Worm (Caenorhabditis elegans): ENCODE measurements around the gene F07A11.5.
A peak's percentile ranks its signal among the peaks of the same experiment; 100 is the strongest.

F07A11.5 gene

DNA sequence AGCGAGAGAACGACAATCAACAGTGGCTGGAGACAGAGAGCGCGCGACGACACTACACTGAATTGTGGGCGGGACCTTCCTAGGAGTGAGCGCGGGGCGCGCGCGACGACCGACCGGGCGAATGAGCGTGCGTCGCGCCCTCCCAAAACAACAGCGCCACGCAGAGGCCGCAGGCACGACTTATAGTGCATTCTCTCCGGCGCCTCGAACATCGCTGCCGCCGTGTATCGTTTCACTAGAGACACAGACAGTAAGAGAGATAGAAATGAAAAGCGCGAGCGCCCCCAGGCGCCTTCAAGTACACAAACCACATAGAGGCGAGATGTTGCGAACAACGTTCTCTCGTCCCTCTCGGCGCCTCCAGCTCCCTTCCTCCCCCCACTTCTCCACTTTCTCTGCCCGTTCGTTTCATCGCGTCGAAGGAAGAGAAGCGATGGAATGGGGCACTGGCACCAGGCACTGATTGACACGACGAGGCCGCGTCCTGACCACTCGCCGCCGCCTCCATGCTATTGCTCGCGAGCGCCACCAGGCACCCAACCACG lies 7.9 kb downstream of the F07A11.5 start (continued):
- no peak for TF ChIP-seq php-3 (GFP tag; IDR thresholded peaks at IDR 0.05)
- peak; percentile 17; the same call in 1 of the 2 replicates for TF ChIP-seq madf-9 (GFP tag; conservative IDR thresholded peaks at IDR 0.05)
- no peak for TF ChIP-seq Y105C5A.15 (GFP tag; IDR thresholded peaks at IDR 0.05)
- TF ChIP-seq lin-1 (GFP tag; IDR thresholded peaks at IDR 0.05): no peak; the same call in 1 of the 2 replicates
- peak; percentile 56 for TF ChIP-seq mes-2 (tag; optimal IDR thresholded peaks at IDR 0.05; ENCODE audit: poor library complexity, severe bottlenecking)
- TF ChIP-seq zfp-3 (GFP tag; conservative IDR thresholded peaks at IDR 0.05): no peak
- peak; percentile 63; the same call in 1 of the 2 replicates for TF ChIP-seq saeg-2 (GFP tag; IDR thresholded peaks at IDR 0.05)
- no peak for TF ChIP-seq dmd-9 (GFP tag; IDR thresholded peaks at IDR 0.05)
- peak; percentile 99 for TF ChIP-seq set-16 (GFP tag; IDR thresholded peaks at IDR 0.05)
- TF ChIP-seq F49E8.2 (tag; optimal IDR thresholded peaks at IDR 0.05; ENCODE audit: borderline replicate concordance): no peak

DNA sequence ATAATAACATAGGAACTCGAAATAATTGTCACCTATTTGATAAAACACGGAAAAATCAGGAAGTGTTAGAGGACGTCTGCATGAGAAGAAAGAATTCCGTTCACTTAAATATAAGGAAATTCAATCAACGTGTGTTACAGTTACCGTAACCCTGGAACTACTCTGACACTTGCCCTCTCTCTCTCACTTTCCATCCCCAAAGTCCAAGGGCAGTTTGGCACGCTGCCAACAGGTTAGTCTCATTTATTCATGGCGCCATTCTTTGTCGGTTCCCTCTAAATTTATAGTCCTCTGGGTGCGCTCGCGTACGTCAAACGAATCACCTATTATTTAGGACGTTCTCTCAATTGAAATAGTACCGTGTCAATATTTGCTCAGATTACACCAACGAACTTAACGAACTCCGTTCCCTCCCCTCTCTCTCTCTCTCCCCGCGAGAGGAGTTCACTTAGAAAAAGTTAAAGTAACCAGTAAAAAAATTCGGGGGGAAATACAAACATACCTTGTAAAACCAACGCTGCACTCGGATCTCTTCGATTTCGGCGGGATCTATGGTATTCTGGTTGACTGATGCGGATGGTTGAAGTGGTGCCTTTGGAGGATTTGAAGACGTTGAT lies 8.6 kb downstream of the F07A11.5 start:
- TF ChIP-seq cey-2 (tag; optimal IDR thresholded peaks at IDR 0.05; ENCODE audit: borderline replicate concordance, insufficient read depth): no peak
- TF ChIP-seq ces-1 (GFP tag; optimal IDR thresholded peaks at IDR 0.05): no peak
- TF ChIP-seq Y75B8A.6 (GFP tag; IDR thresholded peaks at IDR 0.05): no peak
- TF ChIP-seq hmg-1.1 (GFP tag; IDR thresholded peaks at IDR 0.05): no peak
- TF ChIP-seq nhr-111 (GFP tag; optimal IDR thresholded peaks at IDR 0.05): no peak
- TF ChIP-seq hlh-30 (tag; optimal IDR thresholded peaks at IDR 0.05; ENCODE audit: insufficient read depth): no peak
- TF ChIP-seq madf-5 (GFP tag; IDR thresholded peaks at IDR 0.05): no peak
- no peak for TF ChIP-seq set-16 (GFP tag; IDR thresholded peaks at IDR 0.05)
- TF ChIP-seq unc-39 (tag; optimal IDR thresholded peaks at IDR 0.05): no peak
- no peak for TF ChIP-seq ama-1 (optimal IDR thresholded peaks at IDR 0.05)
- peak in 1 of 2 experiments; percentile 1 for TF ChIP-seq lsy-2 (tag; optimal IDR thresholded peaks at IDR 0.05)
- TF ChIP-seq mxl-3 (GFP tag; optimal IDR thresholded peaks at IDR 0.05): no peak
- TF ChIP-seq pha-4 (GFP tag; IDR thresholded peaks at IDR 0.05): no peak
- peak; percentile 56 for TF ChIP-seq pha-4 (tag; optimal IDR thresholded peaks at IDR 0.05)
- TF ChIP-seq nhr-28 (tag; optimal IDR thresholded peaks at IDR 0.05): no peak
- TF ChIP-seq unc-130 (GFP tag; optimal IDR thresholded peaks at IDR 0.05): no peak
- TF ChIP-seq mep-1 (tag; optimal IDR thresholded peaks at IDR 0.05): no peak

DNA sequence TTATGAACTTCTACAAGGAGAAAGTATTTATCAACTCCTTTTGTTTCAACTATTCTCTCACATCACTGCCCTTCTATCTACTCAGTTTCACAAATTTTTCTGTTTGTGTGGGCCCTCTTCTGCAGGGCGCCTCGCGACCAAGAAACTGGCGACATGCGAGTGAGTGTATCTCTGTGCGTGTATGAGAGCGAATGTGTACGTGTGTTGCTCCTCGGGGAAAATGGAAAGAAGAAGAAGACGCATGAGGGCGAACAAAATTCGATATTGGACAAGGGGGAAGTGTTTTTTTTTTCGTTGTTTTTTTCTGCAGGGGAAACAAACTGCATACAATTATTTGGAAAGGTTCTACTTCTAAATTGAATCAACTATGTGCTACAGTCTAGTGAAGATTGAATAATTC lies 9.5 kb downstream of the F07A11.5 start:
- peak; percentile 43 for TF ChIP-seq rbr-2 (tag; optimal IDR thresholded peaks at IDR 0.05)
- TF ChIP-seq zip-2 (tag; optimal IDR thresholded peaks at IDR 0.05): no peak
- no peak for TF ChIP-seq gei-8 (GFP tag; optimal IDR thresholded peaks at IDR 0.05)
- peak in 1 of 2 experiments; percentile 18 for TF ChIP-seq hif-1 (tag; optimal IDR thresholded peaks at IDR 0.05)
- peak in 1 of 2 experiments; percentile 55 for TF ChIP-seq mdl-1 (tag; optimal IDR thresholded peaks at IDR 0.05)
- TF ChIP-seq hlh-11 (tag; optimal IDR thresholded peaks at IDR 0.05): peak; percentile 7
- TF ChIP-seq lin-13 (GFP tag; optimal IDR thresholded peaks at IDR 0.05): no peak
- no peak for TF ChIP-seq daf-8 (GFP tag; IDR thresholded peaks at IDR 0.05)
- 0 out of 2 replicates have a peak, but pooled peaks have one; percentile 12 for TF ChIP-seq egl-43 (GFP tag; IDR thresholded peaks at IDR 0.05)
- TF ChIP-seq dmd-6 (GFP tag; IDR thresholded peaks at IDR 0.05): no peak
- TF ChIP-seq hlh-30 (tag; optimal IDR thresholded peaks at IDR 0.05; ENCODE audit: insufficient read depth): peak; percentile 46
- peak; percentile 27 for TF ChIP-seq ces-1 (GFP tag; optimal IDR thresholded peaks at IDR 0.05)
- no peak for TF ChIP-seq unc-39 (tag; optimal IDR thresholded peaks at IDR 0.05)
- peak in 1 of 2 experiments; percentile 37 for TF ChIP-seq lsy-2 (tag; optimal IDR thresholded peaks at IDR 0.05)
- TF ChIP-seq arid-1 (GFP tag; conservative IDR thresholded peaks at IDR 0.05): no peak
- peak; percentile 51 for TF ChIP-seq hmg-1.1 (GFP tag; IDR thresholded peaks at IDR 0.05)
- peak; percentile 14 for TF ChIP-seq fkh-10 (GFP tag; optimal IDR thresholded peaks at IDR 0.05)
- TF ChIP-seq daf-16 (GFP tag; optimal IDR thresholded peaks at IDR 0.05): peak in 1 of 2 experiments; percentile 11
- no peak for TF ChIP-seq daf-16 (tag; optimal IDR thresholded peaks at IDR 0.05)
- peak; percentile 26 for TF ChIP-seq aha-1 (tag)
- no peak for TF ChIP-seq ztf-11 (tag; optimal IDR thresholded peaks at IDR 0.05)
- TF ChIP-seq madf-9 (GFP tag; conservative IDR thresholded peaks at IDR 0.05): no peak
- peak; percentile 7 for TF ChIP-seq mes-2 (tag; optimal IDR thresholded peaks at IDR 0.05; ENCODE audit: poor library complexity, severe bottlenecking)
- no peak for TF ChIP-seq nhr-6 (tag; optimal IDR thresholded peaks at IDR 0.05)
- TF ChIP-seq pha-4 (GFP tag; IDR thresholded peaks at IDR 0.05): no peak
- TF ChIP-seq pha-4 (tag; optimal IDR thresholded peaks at IDR 0.05): no peak
- TF ChIP-seq dve-1 (tag; optimal IDR thresholded peaks at IDR 0.05; ENCODE audit: insufficient read depth): peak; percentile 19
- TF ChIP-seq F26F4.8 (GFP tag; conservative IDR thresholded peaks at IDR 0.05): no peak

All from whole organism, L4 larva.